Worm (Caenorhabditis elegans) whole organism, mixed stage, embryonic: Measurements from ENCODE around the gene nlp-51.

Source experiments
- M03D4.4 ChIP-seq: sonication (generic microtip); optimal IDR thresholded peaks from 2 replicates; lab custom pipeline; 2017; ENCODE audit warnings: mild to moderate bottlenecking, missing genetic modification characterization, missing compliant biosample characterization
- ceh-39 ChIP-seq: fragments of 150-350 bp; optimal IDR thresholded peaks from 2 replicates; lab custom pipeline; 2014; ENCODE audit warnings: missing biosample characterization, missing genetic modification characterization
- ceh-43 ChIP-seq: fragments of 200-800 bp; sonication (Bioruptor generic); optimal IDR thresholded peaks from 2 replicates; lab custom pipeline; 2018; ENCODE audit warnings: mild to moderate bottlenecking, missing genetic modification characterization, moderate library complexity, missing compliant biosample characterization
- ces-1 ChIP-seq: fragments of 150-350 bp; optimal IDR thresholded peaks from 2 replicates; lab custom pipeline; 2014; ENCODE audit warnings: missing biosample characterization, missing genetic modification reagents, missing genetic modification characterization
- cnd-1 ChIP-seq: fragments of 200-800 bp; sonication (Bioruptor generic); optimal IDR thresholded peaks from 2 replicates; lab custom pipeline; 2018; ENCODE audit warnings: mild to moderate bottlenecking, missing genetic modification characterization, missing compliant biosample characterization
- drap-1 ChIP-seq: fragments of 200-800 bp; sonication (Bioruptor generic); optimal IDR thresholded peaks from 3 replicates; lab custom pipeline; 2018; ENCODE audit warnings: mild to moderate bottlenecking, missing genetic modification characterization, missing compliant biosample characterization
- elt-3 ChIP-seq: fragments of 150-350 bp; optimal IDR thresholded peaks from 2 replicates; lab custom pipeline; 2014; ENCODE audit warnings: missing biosample characterization, missing genetic modification characterization
- flh-1 ChIP-seq: fragments of 200-800 bp; sonication (Bioruptor generic); optimal IDR thresholded peaks from 2 replicates; lab custom pipeline; 2018; ENCODE audit warnings: mild to moderate bottlenecking, missing genetic modification characterization, moderate library complexity, missing compliant biosample characterization
- ham-2 ChIP-seq: fragments of 200-800 bp; sonication (Bioruptor generic); optimal IDR thresholded peaks from 2 replicates; lab custom pipeline; 2018; ENCODE audit warnings: mild to moderate bottlenecking, missing genetic modification characterization, missing compliant biosample characterization
- hlh-1 ChIP-seq: fragments of 150-350 bp; optimal IDR thresholded peaks from 2 replicates; lab custom pipeline; 2014; ENCODE audit warnings: missing biosample characterization, missing genetic modification reagents, missing genetic modification characterization
- lin-13 ChIP-seq: fragments of 150-350 bp; optimal IDR thresholded peaks from 2 replicates; lab custom pipeline; 2014; ENCODE audit warnings: missing biosample characterization, missing genetic modification characterization
- lsy-2 ChIP-seq: fragments of 150-350 bp; optimal IDR thresholded peaks from 2 replicates; lab custom pipeline; 2014; ENCODE audit warnings: missing biosample characterization, missing genetic modification characterization
- mab-5 ChIP-seq: fragments of 150-350 bp; optimal IDR thresholded peaks from 2 replicates; lab custom pipeline; 2014; ENCODE audit warnings: missing biosample characterization, missing genetic modification characterization
- mep-1 ChIP-seq: fragments of 150-350 bp; optimal IDR thresholded peaks from 2 replicates; lab custom pipeline; 2017; ENCODE audit warnings: missing biosample characterization, missing genetic modification reagents, missing genetic modification characterization, inconsistent platforms
- mls-2 ChIP-seq: sonication (generic microtip); optimal IDR thresholded peaks from 2 replicates; lab custom pipeline; 2016; ENCODE audit warnings: mild to moderate bottlenecking, missing genetic modification characterization, moderate library complexity, missing compliant biosample characterization
- nhr-12 ChIP-seq: fragments of 150-350 bp; optimal IDR thresholded peaks from 2 replicates; lab custom pipeline; 2014; ENCODE audit warnings: missing biosample characterization, missing genetic modification characterization
- nhr-2 ChIP-seq: fragments of 150-350 bp; optimal IDR thresholded peaks from 2 replicates; lab custom pipeline; 2014; ENCODE audit warnings: missing biosample characterization, missing genetic modification characterization
- nhr-237 ChIP-seq: fragments of 150-350 bp; optimal IDR thresholded peaks from 2 replicates; lab custom pipeline; 2014; ENCODE audit warnings: missing biosample characterization, missing genetic modification characterization
- nhr-28 ChIP-seq: fragments of 150-350 bp; optimal IDR thresholded peaks from 2 replicates; lab custom pipeline; 2014; ENCODE audit warnings: missing biosample characterization, missing genetic modification characterization
- pha-4 ChIP-seq: fragments of 150-350 bp; optimal IDR thresholded peaks from 2 replicates; lab custom pipeline; 2018; ENCODE audit warnings: missing biosample characterization, missing genetic modification reagents, missing genetic modification characterization
- sem-2 ChIP-seq: fragments of 200-800 bp; sonication (Bioruptor generic); optimal IDR thresholded peaks from 2 replicates; lab custom pipeline; 2018; ENCODE audit warnings: mild to moderate bottlenecking, missing genetic modification characterization, missing compliant biosample characterization
- snpc-4 ChIP-seq: fragments of 150-350 bp; optimal IDR thresholded peaks from 2 replicates; lab custom pipeline; 2014; ENCODE audit warnings: missing biosample characterization, missing genetic modification characterization
- sptf-1 ChIP-seq: sonication (generic microtip); optimal IDR thresholded peaks from 2 replicates; lab custom pipeline; 2017; ENCODE audit warnings: mild to moderate bottlenecking, missing genetic modification characterization, moderate library complexity, missing compliant biosample characterization
- tbx-8 ChIP-seq: fragments of 200-800 bp; sonication (Bioruptor generic); optimal IDR thresholded peaks from 2 replicates; lab custom pipeline; 2018; ENCODE audit warnings: mild to moderate bottlenecking, missing genetic modification characterization, moderate library complexity, missing compliant biosample characterization
- unc-120 ChIP-seq: sonication (generic microtip); optimal IDR thresholded peaks from 2 replicates; lab custom pipeline; 2017; ENCODE audit warnings: missing genetic modification characterization, missing compliant biosample characterization; ENCODE audit not compliant: poor library complexity, severe bottlenecking
- unc-39 ChIP-seq: fragments of 150-350 bp; optimal IDR thresholded peaks from 2 replicates; lab custom pipeline; 2014; ENCODE audit warnings: missing biosample characterization, missing genetic modification characterization
- unc-62 ChIP-seq: fragments of 150-350 bp; optimal IDR thresholded peaks from 2 replicates; lab custom pipeline; 2014; ENCODE audit warnings: missing biosample characterization, missing genetic modification reagents, missing genetic modification characterization
- zip-8 ChIP-seq: fragments of 150-350 bp; optimal IDR thresholded peaks from 2 replicates; lab custom pipeline; 2014; ENCODE audit warnings: missing biosample characterization, missing genetic modification characterization

The nlp-51 gene

ce11 chrII:11302591-11302990, 16.9 kb downstream of the nlp-51 start, which contains the start of gene samp-1:
samp-1 (plus strand) TSS chrII:11302891.
- TF ChIP-seq mls-2 = no peak
- no peak for TF ChIP-seq mep-1 (tag; lab: Kevin White, UChicago)
- TF ChIP-seq nhr-12 (tag; lab: Kevin White, UChicago) = no peak
- no peak for TF ChIP-seq lin-13 (tag; lab: Kevin White, UChicago)
- no peak for TF ChIP-seq ceh-43 (GFP tag; lab: Kevin White, UChicago)
- no peak for TF ChIP-seq unc-39 (tag; lab: Kevin White, UChicago)
- no peak for TF ChIP-seq mab-5 (tag; lab: Kevin White, UChicago)
- TF ChIP-seq ces-1 (GFP tag; lab: Kevin White, UChicago) = no peak

DNA sequence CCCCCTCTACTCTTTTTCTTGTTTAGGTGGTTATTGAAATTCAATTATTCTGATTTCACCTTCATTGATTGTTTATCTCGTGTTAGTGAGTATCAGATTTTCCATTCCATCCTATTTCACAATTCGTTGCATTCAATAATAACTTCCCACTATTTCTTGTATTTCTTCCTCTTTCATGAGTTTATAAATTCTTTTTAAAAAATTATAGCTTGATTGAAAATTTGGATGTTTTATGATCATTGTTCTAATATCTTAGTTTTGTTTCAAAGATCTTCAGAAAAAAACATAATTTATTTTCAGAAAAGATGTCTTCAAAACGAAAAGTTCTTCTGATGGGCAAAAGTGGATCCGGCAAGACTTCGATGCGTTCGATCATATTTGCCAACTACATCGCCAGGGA, 18.4 kb downstream of the nlp-51 start, which contains the start of gene raga-1:
raga-1 (plus strand) TSS at position 301 of the 400 bp plus-strand sequence.
- TF ChIP-seq ces-1 (GFP tag; lab: Kevin White, UChicago) (no peak), ham-2 (GFP tag; lab: Kevin White, UChicago) (no peak), drap-1 (GFP tag; lab: Kevin White, UChicago) (no peak), mab-5 (tag; lab: Kevin White, UChicago) (no peak), pha-4 (tag; lab: Kevin White, UChicago) (no peak), unc-62 (no peak), nhr-12 (tag; lab: Kevin White, UChicago) (no peak), lin-13 (tag; lab: Kevin White, UChicago) (no peak), ceh-39 (tag; lab: Kevin White, UChicago) (no peak), flh-1 (no peak), lsy-2 (tag; lab: Kevin White, UChicago) (no peak)

- TF ChIP-seq ceh-39 (tag; lab: Kevin White, UChicago) (no peak), nhr-28 (tag; lab: Kevin White, UChicago) (no peak), lsy-2 (tag; lab: Kevin White, UChicago) (no peak), unc-120 (no peak), unc-62 (no peak), zip-8 (tag; lab: Kevin White, UChicago) (peak; percentile 80), flh-1 (no peak), ceh-43 (GFP tag; lab: Kevin White, UChicago) (no peak), ces-1 (GFP tag; lab: Kevin White, UChicago) (no peak), lin-13 (tag; lab: Kevin White, UChicago) (no peak), unc-39 (tag; lab: Kevin White, UChicago) (no peak), mls-2 (no peak), nhr-237 (peak; percentile 21)
Observed at ce11 chrII:11297217-11297738, 22.2 kb downstream of the nlp-51 start, which contains the start of gene saps-1. saps-1 (plus strand) TSS chrII:11297688.

DNA sequence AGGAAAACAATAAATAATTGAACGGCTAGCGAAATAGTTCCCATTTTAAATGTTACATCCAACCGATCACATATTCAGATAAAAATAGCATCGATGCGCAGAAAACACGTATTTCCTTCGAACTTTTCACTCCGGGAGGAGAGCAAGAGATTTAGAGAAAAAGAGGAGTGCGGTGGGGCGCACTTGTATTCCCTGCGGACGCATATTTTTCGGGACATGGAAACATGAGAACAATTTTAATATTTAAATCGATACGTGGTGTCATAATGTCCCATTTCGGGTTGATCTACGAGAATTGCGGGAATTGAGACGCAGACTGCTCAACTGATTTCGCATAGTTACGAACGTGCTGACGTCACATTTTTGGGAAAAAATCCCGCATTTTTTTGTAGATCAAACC, 26.1 kb downstream of the nlp-51 start, which contains the start of gene C47G2.4:
C47G2.4 (minus strand) TSS at position 174 of the 400 bp plus-strand sequence.
- TF ChIP-seq nhr-2 (tag; lab: Kevin White, UChicago) (no peak), unc-120 (peak; percentile 0), lin-13 (tag; lab: Kevin White, UChicago) (peak; percentile 31), unc-39 (tag; lab: Kevin White, UChicago) (no peak), nhr-12 (tag; lab: Kevin White, UChicago) (no peak), ceh-39 (tag; lab: Kevin White, UChicago) (no peak), nhr-237 (peak; percentile 54), nhr-28 (tag; lab: Kevin White, UChicago) (no peak), hlh-1 (peak; percentile 32), sptf-1 (tag; lab: Kevin White, UChicago) (peak; percentile 19), elt-3 (tag; lab: Kevin White, UChicago) (no peak), drap-1 (GFP tag; lab: Kevin White, UChicago) (peak; percentile 8), M03D4.4 (tag; lab: Kevin White, UChicago) (no peak), mls-2 (no peak), snpc-4 (no peak), unc-62 (no peak), mep-1 (tag; lab: Kevin White, UChicago) (peak; percentile 80), lsy-2 (tag; lab: Kevin White, UChicago) (peak; percentile 68), cnd-1 (tag; lab: Kevin White, UChicago) (no peak), pha-4 (tag; lab: Kevin White, UChicago) (peak; percentile 19), zip-8 (tag; lab: Kevin White, UChicago) (no peak)

DNA sequence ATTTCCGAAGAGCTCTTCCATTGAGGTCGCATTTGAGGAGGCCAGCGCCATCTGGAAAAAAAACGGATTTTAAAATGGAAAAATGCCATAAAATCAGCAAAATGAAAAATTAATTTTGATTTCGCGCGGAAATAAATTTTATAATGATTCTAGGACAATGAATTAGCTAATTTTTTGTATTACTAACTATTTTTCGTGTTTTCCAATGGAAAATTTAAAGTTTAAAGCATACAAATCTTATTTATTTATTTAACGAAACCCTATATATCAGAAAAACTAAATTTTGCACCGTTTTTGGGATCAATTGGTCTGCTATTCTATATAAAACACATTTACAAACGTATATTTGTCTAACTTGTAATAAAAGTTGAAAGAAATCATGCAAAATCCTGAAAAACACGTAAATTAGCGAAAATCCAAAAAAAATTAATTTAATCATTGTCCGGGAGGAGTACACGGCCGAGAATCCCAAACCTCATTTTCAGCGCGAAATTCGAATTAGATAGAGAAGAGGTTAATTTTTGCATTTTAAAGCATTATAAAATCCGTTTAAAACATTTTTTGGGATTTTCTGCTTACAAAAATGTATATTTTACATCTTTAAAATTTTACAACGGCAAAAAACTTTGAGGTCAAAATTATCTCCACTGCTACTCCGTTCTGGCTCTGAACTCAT, 29.2 kb downstream of the nlp-51 start, which contains the start of gene C47G2.3:
C47G2.3 (minus strand) TSS at position 51 of the 676 bp plus-strand sequence.
- no peak for TF ChIP-seq tbx-8 (GFP tag; lab: Kevin White, UChicago)
- no peak for TF ChIP-seq ceh-43 (GFP tag; lab: Kevin White, UChicago)
- TF ChIP-seq sem-2 (GFP tag; lab: Kevin White, UChicago) = no peak
